Fruit fly (Drosophila melanogaster): Measurements from ENCODE around the gene Sec10.

DNA sequence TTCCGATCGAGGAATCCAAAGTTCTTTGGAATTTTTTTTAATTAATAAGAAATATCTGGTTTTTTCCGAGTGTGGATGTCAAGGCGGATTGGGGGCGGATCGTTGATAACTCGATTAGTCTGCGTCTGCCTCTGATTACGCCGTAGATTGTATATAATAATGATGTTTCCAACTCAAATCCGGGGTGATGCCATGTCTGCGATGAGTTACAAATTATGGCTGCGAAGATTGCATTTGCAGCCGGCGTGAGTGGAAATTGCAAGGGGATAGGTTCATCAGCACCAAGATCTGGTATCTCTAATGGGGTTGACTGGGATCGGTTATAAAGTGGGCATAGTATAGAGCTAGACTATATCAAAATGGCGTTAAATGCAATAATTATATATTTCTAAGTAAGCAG is 12.3 kb upstream of the Sec10 start:
- TF ChIP-seq kay (GFP tag; ENCODE audit: borderline replicate concordance) (no peak), tj (GFP tag; optimal IDR thresholded peaks at IDR 0.05) (no peak), CG7045 (GFP tag; optimal IDR thresholded peaks at IDR 0.05) (no peak), toe (GFP tag; optimal IDR thresholded peaks at IDR 0.05) (no peak), Crg-1 (GFP tag; optimal IDR thresholded peaks at IDR 0.05) (no peak), pad (GFP tag; optimal IDR thresholded peaks at IDR 0.05) (no peak), CG7101 (tag; optimal IDR thresholded peaks at IDR 0.05) (no peak), ovo (GFP tag; optimal IDR thresholded peaks at IDR 0.05) (no peak), CG1620 (GFP tag; optimal IDR thresholded peaks at IDR 0.05) (no peak), CG33017 (tag; optimal IDR thresholded peaks at IDR 0.05) (no peak), CG14711 (tag; optimal IDR thresholded peaks at IDR 0.05) (no peak), Clk (GFP tag; optimal IDR thresholded peaks at IDR 0.05) (no peak), bab1 (GFP tag; optimal IDR thresholded peaks at IDR 0.05) (no peak)
